Worm (Caenorhabditis elegans): Measurements from ENCODE around the gene col-176.

Gene col-176

DNA sequence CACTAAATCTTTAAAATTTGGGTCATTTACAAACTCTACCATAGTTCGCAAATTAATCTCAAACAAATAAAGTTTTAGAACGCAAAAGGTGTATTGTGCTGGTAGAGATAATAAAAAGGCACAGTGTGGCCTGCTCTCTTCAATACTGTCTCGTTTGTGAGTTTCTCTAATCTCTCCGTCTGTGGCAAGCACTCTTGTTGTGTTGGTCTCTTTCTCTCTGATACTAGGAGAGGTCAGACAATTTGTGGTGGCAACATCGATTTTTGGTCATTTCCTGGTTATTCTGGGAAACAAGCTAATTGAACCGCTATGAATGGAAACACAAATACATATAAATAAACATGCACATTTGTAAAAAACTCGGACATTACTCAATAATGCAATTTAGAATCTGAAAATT, 3.2 kb upstream of the col-176 start, which contains the start of gene ZC373.5:
Gene ZC373.5 (minus strand): TSS at position 159 of the 400 bp plus-strand sequence.
- TF ChIP-seq nhr-237 (tag; optimal IDR thresholded peaks at IDR 0.05): no peak
- TF ChIP-seq ztf-11 (tag; optimal IDR thresholded peaks at IDR 0.05): no peak
- no peak for TF ChIP-seq ceh-83 (GFP tag; optimal IDR thresholded peaks at IDR 0.05)
- no peak for TF ChIP-seq sptf-1 (tag; optimal IDR thresholded peaks at IDR 0.05)
- no peak for TF ChIP-seq flh-1 (GFP tag; optimal IDR thresholded peaks at IDR 0.05)
- no peak for TF ChIP-seq mls-2 (tag; optimal IDR thresholded peaks at IDR 0.05)
- TF ChIP-seq blmp-1 (tag; optimal IDR thresholded peaks at IDR 0.05): no peak
- no peak for TF ChIP-seq lin-13 (tag; optimal IDR thresholded peaks at IDR 0.05)
- TF ChIP-seq cnd-1 (tag; optimal IDR thresholded peaks at IDR 0.05): no peak
- TF ChIP-seq zip-8 (tag; optimal IDR thresholded peaks at IDR 0.05): no peak
- no peak for TF ChIP-seq bed-3 (GFP tag; optimal IDR thresholded peaks at IDR 0.05)
- TF ChIP-seq M03D4.4 (tag; optimal IDR thresholded peaks at IDR 0.05): no peak

DNA sequence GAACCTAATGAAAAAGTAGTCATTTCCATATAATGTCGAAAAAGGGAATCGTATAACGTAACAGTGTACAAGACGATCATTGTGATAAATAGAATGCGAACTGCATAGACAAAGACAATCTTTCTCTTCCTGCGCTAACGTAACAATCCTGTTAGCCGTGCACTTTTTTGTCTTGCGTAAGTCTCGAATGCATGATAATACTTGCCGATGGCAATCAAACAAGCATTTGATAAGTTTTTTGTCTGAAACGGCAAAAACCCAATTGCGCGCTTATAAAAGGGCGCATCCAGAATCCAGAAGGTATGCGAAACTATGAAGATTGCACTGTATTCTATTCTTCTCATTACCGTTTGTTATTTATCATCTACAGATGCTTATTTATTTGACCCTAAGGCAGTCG, 2.4 kb upstream of the col-176 start, which contains the start of gene dao-4:
Gene dao-4 (plus strand): TSS at position 301 of the 400 bp plus-strand sequence.
- TF ChIP-seq nhr-2 (tag; optimal IDR thresholded peaks at IDR 0.05) (no peak), ham-2 (GFP tag; optimal IDR thresholded peaks at IDR 0.05) (no peak), flh-1 (GFP tag; optimal IDR thresholded peaks at IDR 0.05) (no peak), mep-1 (tag; optimal IDR thresholded peaks at IDR 0.05) (no peak), mab-5 (tag; optimal IDR thresholded peaks at IDR 0.05) (no peak), unc-39 (tag; optimal IDR thresholded peaks at IDR 0.05) (no peak), ceh-39 (tag; optimal IDR thresholded peaks at IDR 0.05) (no peak), nhr-237 (tag; optimal IDR thresholded peaks at IDR 0.05) (no peak), blmp-1 (tag; optimal IDR thresholded peaks at IDR 0.05) (no peak), nhr-76 (tag; optimal IDR thresholded peaks at IDR 0.05) (no peak)

DNA sequence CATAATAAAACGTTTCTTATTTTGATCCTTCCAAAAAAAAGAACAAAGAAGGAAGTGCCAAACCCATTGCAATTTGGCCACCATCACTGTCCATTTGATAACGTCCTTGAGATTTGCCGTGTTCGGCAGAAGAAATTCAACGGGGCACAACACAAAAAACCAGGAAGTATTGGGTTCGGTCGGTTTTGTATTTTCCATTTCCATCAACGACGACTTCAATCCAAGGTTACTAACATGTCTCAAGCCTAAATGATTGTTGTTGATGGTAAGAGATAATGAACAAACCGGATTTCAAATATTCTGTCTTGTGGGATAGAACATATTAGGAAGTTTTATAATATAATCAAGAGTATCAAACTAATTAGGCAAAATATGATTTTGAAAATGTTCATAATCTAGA, 1.1 kb upstream of the col-176 start:
- TF ChIP-seq elt-1 (tag; optimal IDR thresholded peaks at IDR 0.05; ENCODE audit: borderline replicate concordance, insufficient read depth) (no peak), ceh-43 (GFP tag; optimal IDR thresholded peaks at IDR 0.05) (no peak), mls-2 (tag; optimal IDR thresholded peaks at IDR 0.05) (no peak), unc-62 (GFP tag; optimal IDR thresholded peaks at IDR 0.05) (no peak), nhr-28 (tag; optimal IDR thresholded peaks at IDR 0.05) (no peak), pha-4 (tag; optimal IDR thresholded peaks at IDR 0.05) (no peak), nhr-76 (tag; optimal IDR thresholded peaks at IDR 0.05) (no peak), cnd-1 (tag; optimal IDR thresholded peaks at IDR 0.05) (no peak), mep-1 (tag; optimal IDR thresholded peaks at IDR 0.05) (no peak)

DNA sequence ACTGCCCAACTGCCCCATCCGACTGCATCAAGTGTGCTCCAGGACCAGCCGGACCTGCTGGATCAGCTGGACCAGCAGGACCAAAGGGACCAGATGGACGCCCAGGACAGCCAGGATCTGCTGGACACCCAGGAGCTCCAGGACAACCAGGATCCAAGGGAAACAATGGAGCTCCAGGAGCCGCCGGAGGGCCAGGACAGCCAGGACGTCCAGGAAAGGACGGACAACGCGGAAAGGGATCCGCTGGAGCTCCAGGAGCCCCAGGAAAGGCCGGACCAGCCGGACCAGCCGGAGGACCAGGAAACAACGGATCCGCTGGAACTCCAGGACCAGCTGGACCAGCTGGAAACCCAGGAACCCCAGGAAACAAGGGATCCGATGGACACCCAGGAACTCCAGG, 692 bp downstream of the col-176 start:
- TF ChIP-seq drap-1 (GFP tag; optimal IDR thresholded peaks at IDR 0.05): no peak
- TF ChIP-seq tbx-8 (GFP tag; optimal IDR thresholded peaks at IDR 0.05): no peak
- no peak for TF ChIP-seq flh-1 (GFP tag; optimal IDR thresholded peaks at IDR 0.05)

DNA sequence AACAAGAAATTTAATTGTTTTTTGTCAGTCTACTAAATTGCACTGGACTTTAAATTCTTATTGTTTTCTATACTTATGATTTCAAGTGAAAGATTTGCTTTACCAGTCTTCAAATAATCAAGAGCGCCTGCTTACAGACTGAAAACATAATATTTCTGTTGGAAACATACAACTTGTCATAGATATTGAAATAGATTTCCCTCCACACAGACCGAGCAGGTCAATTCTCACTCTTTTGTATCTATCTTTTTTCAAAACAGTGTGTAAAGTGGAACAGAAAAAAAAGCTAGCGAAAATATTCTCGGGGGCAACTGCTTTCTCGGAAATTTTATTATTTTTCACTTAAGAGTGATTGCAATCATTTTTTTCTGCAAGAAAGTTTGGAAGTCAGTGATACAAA, 1.2 kb downstream of the col-176 start:
- no peak for TF ChIP-seq mep-1 (tag; optimal IDR thresholded peaks at IDR 0.05)
- TF ChIP-seq nhr-12 (tag; optimal IDR thresholded peaks at IDR 0.05): no peak
- no peak for TF ChIP-seq unc-62 (GFP tag; optimal IDR thresholded peaks at IDR 0.05)
- no peak for TF ChIP-seq zip-8 (tag; optimal IDR thresholded peaks at IDR 0.05)
- no peak for TF ChIP-seq drap-1 (GFP tag; optimal IDR thresholded peaks at IDR 0.05)
- no peak for TF ChIP-seq lin-32 (GFP tag; optimal IDR thresholded peaks at IDR 0.05)
- no peak for TF ChIP-seq lsy-2 (tag; optimal IDR thresholded peaks at IDR 0.05)
- TF ChIP-seq pha-4 (tag; optimal IDR thresholded peaks at IDR 0.05): no peak
- TF ChIP-seq nhr-2 (tag; optimal IDR thresholded peaks at IDR 0.05): no peak
- no peak for TF ChIP-seq hlh-1 (tag; optimal IDR thresholded peaks at IDR 0.05)
- TF ChIP-seq snpc-4 (tag; optimal IDR thresholded peaks at IDR 0.05): no peak
- no peak for TF ChIP-seq M03D4.4 (tag; optimal IDR thresholded peaks at IDR 0.05)
- no peak for TF ChIP-seq ceh-43 (GFP tag; optimal IDR thresholded peaks at IDR 0.05)
- no peak for TF ChIP-seq tbx-8 (GFP tag; optimal IDR thresholded peaks at IDR 0.05)
- TF ChIP-seq lin-13 (tag; optimal IDR thresholded peaks at IDR 0.05): no peak
- TF ChIP-seq ham-2 (GFP tag; optimal IDR thresholded peaks at IDR 0.05): no peak
- TF ChIP-seq blmp-1 (tag; optimal IDR thresholded peaks at IDR 0.05): no peak

DNA sequence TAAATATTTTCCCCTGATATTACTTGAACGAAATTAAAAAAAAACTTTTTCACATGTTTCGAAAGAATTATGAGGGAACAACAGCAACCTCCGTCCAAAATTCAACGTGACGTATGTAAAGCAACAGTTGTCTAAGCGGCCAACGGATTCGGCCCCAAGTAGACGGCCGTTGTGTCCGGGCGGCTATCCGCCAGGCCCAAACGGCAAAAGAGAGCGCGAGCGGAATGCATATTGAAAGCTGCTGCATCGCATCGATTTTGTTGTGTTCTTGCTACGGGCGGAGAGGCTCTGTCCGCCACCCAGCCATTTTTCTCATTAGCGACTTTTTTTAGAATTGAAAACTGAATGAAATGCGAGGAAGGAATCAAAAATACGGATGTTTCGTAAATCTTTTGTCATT, 1.8 kb downstream of the col-176 start:
- TF ChIP-seq hlh-1 (tag; optimal IDR thresholded peaks at IDR 0.05) (peak; percentile 76), elt-3 (tag; optimal IDR thresholded peaks at IDR 0.05) (no peak), ham-2 (GFP tag; optimal IDR thresholded peaks at IDR 0.05) (no peak), ceh-43 (GFP tag; optimal IDR thresholded peaks at IDR 0.05) (no peak), unc-62 (GFP tag; optimal IDR thresholded peaks at IDR 0.05) (no peak), ces-1 (GFP tag; optimal IDR thresholded peaks at IDR 0.05) (no peak)

Measured in whole organism, mixed stage, embryonic.